Worm (Caenorhabditis elegans) whole organism, young adult: ENCODE measurements around the gene rps-21.

ENCODE experiments used
- C17E4.6 ChIP-seq: fragments of 200-800 bp; sonication (Bioruptor generic); IDR thresholded peaks from 2 replicates; pipeline ENCODE4 v1.3.6; 2022; ENCODE audit warnings: missing genetic modification reagents, missing genetic modification characterization, missing compliant biosample characterization
- D2030.7 ChIP-seq: fragments of 200-800 bp; sonication (Bioruptor generic); IDR thresholded peaks from 2 replicates; pipeline ENCODE4 v1.3.6; 2022; ENCODE audit warnings: missing genetic modification reagents, missing genetic modification characterization, missing compliant biosample characterization
- F22D6.2 ChIP-seq: sonication (generic microtip); optimal IDR thresholded peaks from 2 replicates; lab custom pipeline; 2016; ENCODE audit warnings: mild to moderate bottlenecking, missing genetic modification characterization, missing compliant biosample characterization
- F55B11.4 ChIP-seq: sonication (generic microtip); optimal IDR thresholded peaks from 2 replicates; lab custom pipeline; 2016; ENCODE audit warnings: missing compliant biosample characterization, missing genetic modification characterization, borderline replicate concordance; ENCODE audit not compliant: insufficient read depth
- F57A8.1 ChIP-seq: fragments of 200-800 bp; sonication (Bioruptor generic); optimal IDR thresholded peaks from 2 replicates; lab custom pipeline; 2018; ENCODE audit warnings: mild to moderate bottlenecking, missing genetic modification characterization, moderate library complexity, missing compliant biosample characterization
- K11D2.4 ChIP-seq: fragments of 200-800 bp; sonication (Bioruptor generic); IDR thresholded peaks from 2 replicates; pipeline ENCODE4 v1.3.6; 2022; ENCODE audit warnings: missing genetic modification reagents, missing genetic modification characterization, missing compliant biosample characterization
- K12H6.12 ChIP-seq: fragments of 200-800 bp; sonication (Bioruptor generic); optimal IDR thresholded peaks from 2 replicates; lab custom pipeline; 2018; ENCODE audit warnings: mild to moderate bottlenecking, missing genetic modification characterization, missing compliant biosample characterization
- T07F8.4 ChIP-seq: sonication (generic microtip); optimal IDR thresholded peaks from 2 replicates; lab custom pipeline; 2016; ENCODE audit warnings: mild to moderate bottlenecking, missing genetic modification characterization, moderate library complexity, missing compliant biosample characterization
- Y56A3A.18 ChIP-seq: fragments of 200-800 bp; sonication (Bioruptor generic); IDR thresholded peaks from 2 replicates; pipeline ENCODE4 v1.3.6; 2022; ENCODE audit warnings: missing genetic modification reagents, missing genetic modification characterization, missing compliant biosample characterization
- Y67H2A.10 ChIP-seq: fragments of 200-800 bp; sonication (Bioruptor generic); conservative IDR thresholded peaks from 2 replicates; pipeline ENCODE4 v1.3.6; 2022; ENCODE audit warnings: missing genetic modification reagents, missing genetic modification characterization, missing compliant biosample characterization
- attf-6 ChIP-seq: fragments of 200-800 bp; sonication (Bioruptor generic); IDR thresholded peaks from 2 replicates; pipeline ENCODE4 v1.3.6; 2022; ENCODE audit warnings: missing genetic modification reagents, missing genetic modification characterization, missing compliant biosample characterization
- ccch-3 ChIP-seq: fragments of 200-800 bp; sonication (Bioruptor generic); optimal IDR thresholded peaks from 2 replicates; lab custom pipeline; 2018; ENCODE audit warnings: mild to moderate bottlenecking, missing genetic modification characterization, missing compliant biosample characterization
- ceh-27 ChIP-seq: fragments of 200-800 bp; sonication (Bioruptor generic); optimal IDR thresholded peaks from 2 replicates; lab custom pipeline; 2018; ENCODE audit warnings: mild to moderate bottlenecking, missing genetic modification characterization, moderate library complexity, missing compliant biosample characterization
- ceh-91 ChIP-seq: fragments of 200-800 bp; sonication (Bioruptor generic); IDR thresholded peaks from 2 replicates; pipeline ENCODE4 v1.3.6; 2022; ENCODE audit warnings: missing genetic modification reagents, missing genetic modification characterization, missing compliant biosample characterization
- chd-7 ChIP-seq: sonication (generic microtip); optimal IDR thresholded peaks from 2 replicates; lab custom pipeline; 2016; ENCODE audit warnings: mild to moderate bottlenecking, missing genetic modification characterization, moderate library complexity, missing compliant biosample characterization
- die-1 ChIP-seq: sonication (generic microtip); optimal IDR thresholded peaks from 2 replicates; lab custom pipeline; 2016; ENCODE audit warnings: missing genotype, mild to moderate bottlenecking, missing genetic modification characterization, missing compliant biosample characterization
- dox-1 ChIP-seq: fragments of 200-800 bp; sonication (Bioruptor generic); IDR thresholded peaks from 2 replicates; pipeline ENCODE4 v1.3.6; 2022; ENCODE audit warnings: missing genetic modification reagents, missing genetic modification characterization, missing compliant biosample characterization
- dpff-1 ChIP-seq: sonication (generic microtip); optimal IDR thresholded peaks from 2 replicates; lab custom pipeline; 2017; ENCODE audit warnings: mild to moderate bottlenecking, missing genetic modification characterization, missing compliant biosample characterization
- ets-4 ChIP-seq: fragments of 200-800 bp; sonication (Bioruptor generic); optimal IDR thresholded peaks from 2 replicates; lab custom pipeline; 2018; ENCODE audit warnings: mild to moderate bottlenecking, missing genetic modification characterization, missing compliant biosample characterization
- him-1 ChIP-seq: sonication (generic microtip); optimal IDR thresholded peaks from 2 replicates; lab custom pipeline; 2016; ENCODE audit warnings: missing genotype, missing genetic modification reagents, missing genetic modification characterization, missing compliant biosample characterization
- hlh-12 ChIP-seq: sonication (generic microtip); optimal IDR thresholded peaks from 2 replicates; lab custom pipeline; 2016; ENCODE audit warnings: missing genetic modification characterization, missing compliant biosample characterization
- hmg-20 ChIP-seq: fragments of 200-800 bp; sonication (Bioruptor generic); IDR thresholded peaks from 2 replicates; pipeline ENCODE4 v1.3.6; 2022; ENCODE audit warnings: missing genetic modification reagents, missing genetic modification characterization, missing compliant biosample characterization
- hrde-1 ChIP-seq: sonication (generic microtip); optimal IDR thresholded peaks from 2 replicates; lab custom pipeline; 2016; ENCODE audit warnings: missing genetic modification characterization, mild to moderate bottlenecking, missing compliant biosample characterization, moderate library complexity, missing genotype, missing genetic modification reagents, borderline replicate concordance
- hsf-1 ChIP-seq: fragments of 200-800 bp; sonication (Bioruptor generic); IDR thresholded peaks from 2 replicates; pipeline ENCODE4 v1.3.6; 2022; ENCODE audit warnings: missing genetic modification reagents, missing genetic modification characterization, missing compliant biosample characterization
- lag-1 ChIP-seq: fragments of 200-800 bp; sonication (Bioruptor generic); IDR thresholded peaks from 2 replicates; pipeline ENCODE4 v1.3.6; 2022; ENCODE audit warnings: missing genetic modification reagents, missing genetic modification characterization, missing compliant biosample characterization
- let-607 ChIP-seq, 2 experiments: fragments of 200-800 bp in 1 of 2; sonication (Bioruptor generic) in 1 of 2; sonication (generic microtip) in 1 of 2; optimal IDR thresholded peaks; 2 replicates each; lab custom pipeline; 2016 to 2018; ENCODE audit warnings: mild to moderate bottlenecking in 2 of 2, missing compliant biosample characterization in 2 of 2, missing genetic modification characterization in 2 of 2, moderate library complexity in 2 of 2, missing genotype in 1 of 2
- lin-40 ChIP-seq: sonication (generic microtip); optimal IDR thresholded peaks from 2 replicates; lab custom pipeline; 2016; ENCODE audit warnings: missing genetic modification characterization, mild to moderate bottlenecking, missing compliant biosample characterization, missing genotype, missing genetic modification reagents
- lin-54 ChIP-seq: fragments of 200-800 bp; sonication (Bioruptor generic); optimal IDR thresholded peaks from 2 replicates; lab custom pipeline; 2018; ENCODE audit warnings: mild to moderate bottlenecking, missing genetic modification characterization, missing compliant biosample characterization
- madf-3 ChIP-seq: fragments of 200-800 bp; sonication (Bioruptor generic); IDR thresholded peaks from 2 replicates; pipeline ENCODE4 v1.3.6; 2022; ENCODE audit warnings: missing genetic modification reagents, missing genetic modification characterization, missing compliant biosample characterization
- mel-28 ChIP-seq: sonication (generic microtip); optimal IDR thresholded peaks from 2 replicates; lab custom pipeline; 2016; ENCODE audit warnings: borderline replicate concordance, mild to moderate bottlenecking, missing genetic modification characterization, missing compliant biosample characterization
- nfya-2 ChIP-seq: fragments of 200-800 bp; sonication (Bioruptor generic); IDR thresholded peaks from 2 replicates; pipeline ENCODE4 v1.3.6; 2022; ENCODE audit warnings: missing genetic modification reagents, missing genetic modification characterization, missing compliant biosample characterization
- nhr-27 ChIP-seq: fragments of 200-800 bp; sonication (Bioruptor generic); optimal IDR thresholded peaks from 2 replicates; lab custom pipeline; 2018; ENCODE audit warnings: mild to moderate bottlenecking, missing genetic modification characterization, moderate library complexity, missing compliant biosample characterization
- nhr-90 ChIP-seq: sonication (generic microtip); optimal IDR thresholded peaks from 2 replicates; lab custom pipeline; 2016; ENCODE audit warnings: missing genotype, mild to moderate bottlenecking, missing genetic modification characterization, missing compliant biosample characterization
- pbrm-1 ChIP-seq: fragments of 200-800 bp; sonication (Bioruptor generic); IDR thresholded peaks from 2 replicates; pipeline ENCODE4 v1.3.6; 2022; ENCODE audit warnings: missing genetic modification reagents, missing genetic modification characterization, missing compliant biosample characterization
- snpc-1.3 ChIP-seq: sonication (generic microtip); optimal IDR thresholded peaks from 2 replicates; lab custom pipeline; 2017; ENCODE audit warnings: missing genetic modification characterization, mild to moderate bottlenecking, missing compliant biosample characterization, antibody characterized with exemption, moderate library complexity, missing genotype, missing genetic modification reagents; ENCODE audit not compliant: insufficient read depth
- somi-1 ChIP-seq: fragments of 200-800 bp; sonication (Bioruptor generic); optimal IDR thresholded peaks from 2 replicates; lab custom pipeline; 2018; ENCODE audit warnings: mild to moderate bottlenecking, missing genetic modification characterization, missing compliant biosample characterization
- tbp1 ChIP-seq: fragments of 200-800 bp; sonication (Bioruptor generic); optimal IDR thresholded peaks from 2 replicates; lab custom pipeline; 2018; ENCODE audit warnings: mild to moderate bottlenecking, missing genetic modification characterization, missing compliant biosample characterization
- tlf-1 ChIP-seq: fragments of 200-800 bp; sonication (Bioruptor generic); optimal IDR thresholded peaks from 2 replicates; lab custom pipeline; 2018; ENCODE audit warnings: mild to moderate bottlenecking, missing genetic modification characterization, missing compliant biosample characterization
- unc-130 ChIP-seq: sonication (generic microtip); optimal IDR thresholded peaks from 2 replicates; lab custom pipeline; 2016; ENCODE audit warnings: missing genetic modification reagents, missing genetic modification characterization, missing compliant biosample characterization
- unc-62 ChIP-seq: fragments of 150-350 bp; optimal IDR thresholded peaks from 2 replicates; lab custom pipeline; 2014; ENCODE audit warnings: missing biosample characterization, missing genetic modification reagents, missing genetic modification characterization
- xnd-1 ChIP-seq: sonication (generic microtip); optimal IDR thresholded peaks from 2 replicates; lab custom pipeline; 2016; ENCODE audit warnings: missing genotype, missing genetic modification reagents, missing genetic modification characterization, missing compliant biosample characterization
- zfh-2 ChIP-seq: fragments of 200-800 bp; sonication (Bioruptor generic); conservative IDR thresholded peaks from 2 replicates; pipeline ENCODE4 v1.3.6; 2022; ENCODE audit warnings: missing genetic modification reagents, missing genetic modification characterization, missing compliant biosample characterization
- zim-3 ChIP-seq: sonication (generic microtip); optimal IDR thresholded peaks from 2 replicates; lab custom pipeline; 2017; ENCODE audit warnings: mild to moderate bottlenecking, missing genetic modification characterization, moderate library complexity, missing compliant biosample characterization
- ztf-28 ChIP-seq: fragments of 200-800 bp; sonication (Bioruptor generic); IDR thresholded peaks from 2 replicates; pipeline ENCODE4 v1.3.6; 2022; ENCODE audit warnings: missing genetic modification reagents, missing genetic modification characterization, missing compliant biosample characterization

rps-21 gene

ce11 chrIII:7161055-7161454 is 28.4 kb downstream of the rps-21 start, which contains the start of gene rnp-7:
rnp-7 (minus strand) TSS chrIII:7161155.
- TF ChIP-seq him-1 (no peak), tbp1 (GFP tag; lab: Kevin White, UChicago) (no peak), ccch-3 (no peak), lag-1 (GFP tag; lab: Robert Waterston, UW) (no peak), die-1 (tag; lab: Kevin White, UChicago) (no peak), let-607 (tag; optimal IDR thresholded peaks at IDR 0.05; lab: Kevin White, UChicago) (no peak), snpc-1.3 (tag; lab: Kevin White, UChicago) (no peak), attf-6 (GFP tag; lab: Robert Waterston, UW) (no peak), unc-62 (no peak), ceh-91 (no peak), lin-54 (GFP tag; lab: Kevin White, UChicago) (no peak), ets-4 (GFP tag; lab: Kevin White, UChicago) (no peak), Y67H2A.10 (GFP tag; lab: Robert Waterston, UW) (no peak), hsf-1 (no peak), unc-130 (GFP tag; lab: Kevin White, UChicago) (no peak), F55B11.4 (tag; lab: Kevin White, UChicago) (no peak), hlh-12 (no peak), F57A8.1 (no peak), K11D2.4 (no peak), zim-3 (no peak)

- TF ChIP-seq D2030.7 (GFP tag; lab: Robert Waterston, UW) (no peak), unc-62 (no peak), nfya-2 (GFP tag; lab: Robert Waterston, UW) (no peak), pbrm-1 (no peak), hlh-12 (no peak), mel-28 (no peak), dpff-1 (no peak), K12H6.12 (tag; lab: Kevin White, UChicago) (no peak), lag-1 (GFP tag; lab: Robert Waterston, UW) (no peak), somi-1 (GFP tag; lab: Kevin White, UChicago) (no peak), nhr-27 (tag; lab: Kevin White, UChicago) (no peak), ceh-27 (GFP tag; lab: Kevin White, UChicago) (no peak), ztf-28 (GFP tag; lab: Robert Waterston, UW) (no peak)
Observed at ce11 chrIII:7159246-7159645, 30.2 kb downstream of the rps-21 start.

DNA sequence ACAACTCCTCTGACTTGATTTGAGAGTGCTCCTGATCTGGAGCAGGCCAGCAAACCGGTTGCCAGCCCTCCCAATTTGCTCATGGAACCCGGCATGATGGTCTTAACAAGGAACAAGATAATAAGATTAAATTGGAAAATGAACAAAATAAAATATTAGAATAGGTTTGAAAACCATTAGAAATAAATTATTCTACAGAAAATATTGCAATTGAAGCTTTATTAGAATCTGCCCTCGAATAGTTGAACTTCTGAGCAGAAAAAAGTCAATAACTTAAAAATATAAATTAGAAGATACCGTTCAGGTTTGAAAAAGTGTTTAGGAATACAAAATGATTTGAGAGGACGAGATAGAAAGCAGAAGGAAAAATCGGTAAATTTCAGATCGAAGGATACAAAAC is 30.7 kb downstream of the rps-21 start, which contains the start of gene nuo-4:
TSS of gene nuo-4 (minus strand) at position 101 of the 400 bp plus-strand sequence.
- TF ChIP-seq madf-3 (peak; percentile 73; the same call in 1 of the 2 replicates), zim-3 (no peak)

DNA sequence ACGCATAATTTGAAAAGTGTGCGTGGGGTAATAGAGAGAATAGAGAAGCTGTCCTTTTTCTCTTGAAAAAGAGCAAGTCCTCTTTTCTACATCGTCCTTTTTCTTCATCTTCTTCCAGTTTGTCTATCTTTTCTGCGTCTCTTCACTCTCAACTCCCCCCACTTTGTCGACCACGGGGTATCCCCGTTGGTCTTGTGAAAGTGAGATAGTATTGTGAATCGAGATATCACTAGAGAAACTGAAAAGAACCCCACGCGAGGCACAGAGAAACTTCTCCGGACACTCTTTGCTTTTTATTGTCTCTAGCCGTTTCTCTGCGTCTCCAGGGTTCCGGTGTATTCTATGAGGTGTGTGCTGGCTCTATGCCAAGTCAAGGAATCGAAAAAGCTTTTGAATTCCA is 33.8 kb downstream of the rps-21 start:
- TF ChIP-seq xnd-1 (no peak), lin-40 (tag; lab: Kevin White, UChicago) (peak; percentile 89), chd-7 (tag; lab: Kevin White, UChicago) (peak; percentile 87), tlf-1 (GFP tag; lab: Kevin White, UChicago) (peak; percentile 60), nhr-27 (tag; lab: Kevin White, UChicago) (no peak), hrde-1 (tag; lab: Kevin White, UChicago) (no peak), ceh-27 (GFP tag; lab: Kevin White, UChicago) (peak; percentile 83), die-1 (tag; lab: Kevin White, UChicago) (peak; percentile 39), dox-1 (GFP tag; lab: Robert Waterston, UW) (peak; percentile 73), C17E4.6 (0 out of 2 replicates have a peak, but pooled peaks have one; percentile 19), nhr-90 (tag; lab: Kevin White, UChicago) (peak; percentile 19), Y56A3A.18 (GFP tag; lab: Robert Waterston, UW) (0 out of 2 replicates have a peak, but pooled peaks have one; percentile 50), zfh-2 (GFP tag; lab: Robert Waterston, UW) (peak; percentile 81), hmg-20 (GFP tag; lab: Robert Waterston, UW) (no peak), T07F8.4 (tag; lab: Kevin White, UChicago) (peak; percentile 4), pbrm-1 (peak; percentile 82), let-607 (tag; optimal IDR thresholded peaks at IDR 0.05; lab: Kevin White, UChicago) (peak; percentile 63 to 70), F22D6.2 (tag; lab: Kevin White, UChicago) (peak; percentile 3)
